Fruit fly (Drosophila melanogaster) whole organism, prepupa: ENCODE data around the gene Ts.

Source experiments
- Blimp-1 ChIP-seq: fragments of 200-800 bp; sonication (Bioruptor generic); optimal IDR thresholded peaks from 3 replicates; lab custom pipeline; 2017; ENCODE audit warnings: missing biosample characterization, missing genetic modification characterization, mild to moderate bottlenecking, moderate library complexity, missing genetic modification reagents
- CG15336 ChIP-seq: fragments of 200-800 bp; sonication (Bioruptor generic); IDR thresholded peaks from 2 replicates; pipeline ENCODE4 v1.3.6; 2022; ENCODE audit warnings: missing biosample characterization, missing genetic modification characterization
- CG31627 ChIP-seq: fragments of 200-800 bp; sonication (Bioruptor generic); optimal IDR thresholded peaks from 3 replicates; lab custom pipeline; 2016; ENCODE audit warnings: missing biosample characterization, missing genetic modification characterization
- CG8319 ChIP-seq: fragments of 200-800 bp; sonication (Bioruptor generic); optimal IDR thresholded peaks from 3 replicates; lab custom pipeline; 2016; ENCODE audit warnings: missing biosample characterization, missing genetic modification characterization
- Eip75B ChIP-seq: fragments of 200-800 bp; sonication (Bioruptor generic); optimal IDR thresholded peaks from 3 replicates; lab custom pipeline; 2016; ENCODE audit warnings: missing biosample characterization, missing genetic modification characterization
- Hr39 ChIP-seq: fragments of 200-800 bp; sonication (Bioruptor generic); optimal IDR thresholded peaks from 2 replicates; lab custom pipeline; 2016; ENCODE audit warnings: missing biosample characterization, missing genetic modification characterization
- cyc ChIP-seq: fragments of 200-800 bp; sonication (Bioruptor generic); optimal IDR thresholded peaks from 3 replicates; lab custom pipeline; 2016; ENCODE audit warnings: missing biosample characterization, missing genetic modification characterization

DNA sequence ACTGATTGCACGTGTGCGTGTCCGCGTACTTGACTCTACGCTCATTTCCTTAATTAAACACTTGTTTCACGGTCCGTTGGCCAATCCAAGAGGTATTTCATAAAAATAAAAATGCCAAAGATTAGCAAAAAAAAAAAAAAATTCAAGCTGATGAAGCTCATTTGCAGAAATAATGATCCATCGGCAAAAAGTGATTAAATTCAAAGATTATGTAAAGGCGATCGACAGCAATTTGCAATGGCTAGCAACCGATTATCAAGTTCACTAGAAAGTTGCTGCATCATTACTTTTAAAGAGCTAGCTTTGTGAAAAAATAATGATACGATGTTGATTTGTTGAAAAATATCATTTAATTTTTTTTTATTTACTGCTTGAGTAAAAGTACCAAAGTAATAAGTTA lies 40.0 kb upstream of the Ts start:
- TF ChIP-seq CG15336 (GFP tag; lab: Robert Waterston, UW) (no peak), cyc (GFP tag; lab: Kevin White, UChicago) (no peak), Hr39 (GFP tag; lab: Kevin White, UChicago) (no peak), CG31627 (no peak), Eip75B (GFP tag; lab: Kevin White, UChicago) (no peak), Blimp-1 (GFP tag; lab: Kevin White, UChicago) (no peak), CG8319 (GFP tag; lab: Kevin White, UChicago) (no peak)
